Fruit fly (Drosophila melanogaster) whole organism: ENCODE data around the gene TFAM.

Experiments used
- CG8478 ChIP-seq: fragments of >200 bp; optimal IDR thresholded peaks from 2 replicates; lab custom pipeline; 2018; ENCODE audit warnings: inconsistent platforms
- Dll ChIP-seq: fragments of >200 bp; optimal IDR thresholded peaks from 2 replicates; lab custom pipeline; 2017
- EcR ChIP-seq, 2 experiments: fragments of >200 bp; optimal IDR thresholded peaks; 2 replicates each; lab custom pipeline; 2017; ENCODE audit warnings: missing biosample characterization in 2 of 2, missing genetic modification characterization in 2 of 2, missing genetic modification reagents in 2 of 2
- pan ChIP-seq: fragments of >200 bp; optimal IDR thresholded peaks from 2 replicates; lab custom pipeline; 2017
- psq ChIP-seq: fragments of >200 bp; optimal IDR thresholded peaks from 2 replicates; lab custom pipeline; 2017
- usp ChIP-seq: fragments of >200 bp; optimal IDR thresholded peaks from 2 replicates; lab custom pipeline; 2017; ENCODE audit warnings: missing biosample characterization, missing genetic modification characterization, mixed read lengths

- TF ChIP-seq CG8478: no peak
- TF ChIP-seq pan (lab: Kevin White, UChicago): no peak
- no peak for TF ChIP-seq usp (GFP tag; lab: Kevin White, UChicago)
- TF ChIP-seq EcR (GFP tag; optimal IDR thresholded peaks at IDR 0.05; lab: Kevin White, UChicago): no peak
- TF ChIP-seq psq (lab: Kevin White, UChicago): no peak
- no peak for TF ChIP-seq Dll
These were observed 9.6 kb upstream of the TFAM start for dm6 chr3R:20586409-20586808.
